Worm (Caenorhabditis elegans) whole organism, young adult: ENCODE measurements around the gene vamp-7.

Experiments
- B0261.1 ChIP-seq: sonication (generic microtip); optimal IDR thresholded peaks from 2 replicates; lab custom pipeline; 2016; ENCODE audit warnings: mild to moderate bottlenecking, missing genetic modification characterization, moderate library complexity, missing compliant biosample characterization
- D2030.7 ChIP-seq: fragments of 200-800 bp; sonication (Bioruptor generic); IDR thresholded peaks from 2 replicates; pipeline ENCODE4 v1.3.6; 2022; ENCODE audit warnings: missing genetic modification reagents, missing genetic modification characterization, missing compliant biosample characterization
- F39B2.1 ChIP-seq: fragments of 200-800 bp; sonication (Bioruptor generic); IDR thresholded peaks from 2 replicates; pipeline ENCODE4 v1.3.6; 2022; ENCODE audit warnings: missing genetic modification reagents, missing genetic modification characterization, missing compliant biosample characterization
- K11D2.4 ChIP-seq: fragments of 200-800 bp; sonication (Bioruptor generic); IDR thresholded peaks from 2 replicates; pipeline ENCODE4 v1.3.6; 2022; ENCODE audit warnings: missing genetic modification reagents, missing genetic modification characterization, missing compliant biosample characterization
- T07F8.4 ChIP-seq: sonication (generic microtip); optimal IDR thresholded peaks from 2 replicates; lab custom pipeline; 2016; ENCODE audit warnings: mild to moderate bottlenecking, missing genetic modification characterization, moderate library complexity, missing compliant biosample characterization
- Y53F4B.3 ChIP-seq: fragments of 200-800 bp; sonication (Bioruptor generic); IDR thresholded peaks from 2 replicates; pipeline ENCODE4 v1.3.6; 2022; ENCODE audit warnings: missing genetic modification reagents, missing genetic modification characterization, missing compliant biosample characterization
- Y67H2A.10 ChIP-seq: fragments of 200-800 bp; sonication (Bioruptor generic); conservative IDR thresholded peaks from 2 replicates; pipeline ENCODE4 v1.3.6; 2022; ENCODE audit warnings: missing genetic modification reagents, missing genetic modification characterization, missing compliant biosample characterization
- atf-7 ChIP-seq: sonication (generic microtip); optimal IDR thresholded peaks from 2 replicates; lab custom pipeline; 2017; ENCODE audit warnings: mild to moderate bottlenecking, missing genetic modification characterization, missing compliant biosample characterization
- attf-3 ChIP-seq: fragments of 200-800 bp; sonication (Bioruptor generic); conservative IDR thresholded peaks from 2 replicates; pipeline ENCODE4 v1.3.6; 2022; ENCODE audit warnings: missing genetic modification reagents, missing genetic modification characterization, missing compliant biosample characterization
- bed-1 ChIP-seq: fragments of 200-800 bp; sonication (Bioruptor generic); IDR thresholded peaks from 2 replicates; pipeline ENCODE4 v1.3.6; 2022; ENCODE audit warnings: missing genetic modification reagents, missing genetic modification characterization, missing compliant biosample characterization
- ccch-3 ChIP-seq: fragments of 200-800 bp; sonication (Bioruptor generic); optimal IDR thresholded peaks from 2 replicates; lab custom pipeline; 2018; ENCODE audit warnings: mild to moderate bottlenecking, missing genetic modification characterization, missing compliant biosample characterization
- ceh-40 ChIP-seq: fragments of 200-800 bp; sonication (Bioruptor generic); IDR thresholded peaks from 2 replicates; pipeline ENCODE4 v1.3.6; 2022; ENCODE audit warnings: missing genetic modification characterization, missing compliant biosample characterization
- ceh-79 ChIP-seq: sonication (generic microtip); optimal IDR thresholded peaks from 2 replicates; lab custom pipeline; 2017; ENCODE audit warnings: mild to moderate bottlenecking, missing genetic modification characterization, missing compliant biosample characterization
- die-1 ChIP-seq: sonication (generic microtip); optimal IDR thresholded peaks from 2 replicates; lab custom pipeline; 2016; ENCODE audit warnings: missing genotype, mild to moderate bottlenecking, missing genetic modification characterization, missing compliant biosample characterization
- dox-1 ChIP-seq: fragments of 200-800 bp; sonication (Bioruptor generic); IDR thresholded peaks from 2 replicates; pipeline ENCODE4 v1.3.6; 2022; ENCODE audit warnings: missing genetic modification reagents, missing genetic modification characterization, missing compliant biosample characterization
- dpff-1 ChIP-seq: sonication (generic microtip); optimal IDR thresholded peaks from 2 replicates; lab custom pipeline; 2017; ENCODE audit warnings: mild to moderate bottlenecking, missing genetic modification characterization, missing compliant biosample characterization
- gei-17 ChIP-seq: fragments of 200-800 bp; sonication (Bioruptor generic); optimal IDR thresholded peaks from 2 replicates; lab custom pipeline; 2018; ENCODE audit warnings: mild to moderate bottlenecking, missing genetic modification characterization, missing compliant biosample characterization
- him-1 ChIP-seq: sonication (generic microtip); optimal IDR thresholded peaks from 2 replicates; lab custom pipeline; 2016; ENCODE audit warnings: missing genotype, missing genetic modification reagents, missing genetic modification characterization, missing compliant biosample characterization
- hlh-12 ChIP-seq: sonication (generic microtip); optimal IDR thresholded peaks from 2 replicates; lab custom pipeline; 2016; ENCODE audit warnings: missing genetic modification characterization, missing compliant biosample characterization
- hlh-26 ChIP-seq: fragments of 200-800 bp; sonication (Bioruptor generic); conservative IDR thresholded peaks from 2 replicates; pipeline ENCODE4 v1.3.6; 2022; ENCODE audit warnings: missing genetic modification reagents, missing genetic modification characterization, missing compliant biosample characterization
- let-607 ChIP-seq, 2 experiments: fragments of 200-800 bp in 1 of 2; sonication (Bioruptor generic) in 1 of 2; sonication (generic microtip) in 1 of 2; optimal IDR thresholded peaks; 2 replicates each; lab custom pipeline; 2016 to 2018; ENCODE audit warnings: mild to moderate bottlenecking in 2 of 2, missing compliant biosample characterization in 2 of 2, missing genetic modification characterization in 2 of 2, moderate library complexity in 2 of 2, missing genotype in 1 of 2
- lin-35 ChIP-seq, 3 experiments: fragments of 150-350 bp in 2 of 3; sonication (generic microtip) in 1 of 3; optimal IDR thresholded peaks; 2 replicates each; lab custom pipeline; 2014 to 2018; ENCODE audit warnings: missing biosample characterization in 3 of 3, missing genetic modification characterization in 3 of 3, missing genetic modification reagents in 3 of 3
- lir-1 ChIP-seq: fragments of 200-800 bp; sonication (Bioruptor generic); conservative IDR thresholded peaks from 2 replicates; pipeline ENCODE4 v1.3.6; 2022; ENCODE audit warnings: missing genetic modification reagents, missing genetic modification characterization, missing compliant biosample characterization
- lsl-1 ChIP-seq: fragments of 200-800 bp; sonication (Bioruptor generic); optimal IDR thresholded peaks from 2 replicates; lab custom pipeline; 2018; ENCODE audit warnings: mild to moderate bottlenecking, missing genetic modification characterization, moderate library complexity, missing compliant biosample characterization
- madf-3 ChIP-seq: fragments of 200-800 bp; sonication (Bioruptor generic); IDR thresholded peaks from 2 replicates; pipeline ENCODE4 v1.3.6; 2022; ENCODE audit warnings: missing genetic modification reagents, missing genetic modification characterization, missing compliant biosample characterization
- madf-6 ChIP-seq: fragments of 200-800 bp; sonication (Bioruptor generic); IDR thresholded peaks from 2 replicates; pipeline ENCODE4 v1.3.6; 2022; ENCODE audit warnings: missing genetic modification reagents, missing genetic modification characterization, missing compliant biosample characterization
- madf-8 ChIP-seq: fragments of 200-800 bp; sonication (Bioruptor generic); conservative IDR thresholded peaks from 2 replicates; pipeline ENCODE4 v1.3.6; 2022; ENCODE audit warnings: missing genetic modification reagents, missing genetic modification characterization, missing compliant biosample characterization
- mcd-1 ChIP-seq: fragments of 200-800 bp; sonication (Bioruptor generic); IDR thresholded peaks from 2 replicates; pipeline ENCODE4 v1.3.6; 2022; ENCODE audit warnings: missing genetic modification reagents, missing genetic modification characterization, missing compliant biosample characterization
- mxl-1 ChIP-seq: sonication (generic microtip); optimal IDR thresholded peaks from 2 replicates; lab custom pipeline; 2016; ENCODE audit warnings: missing genetic modification characterization, missing compliant biosample characterization
- nfya-1 ChIP-seq: sonication (generic microtip); optimal IDR thresholded peaks from 2 replicates; lab custom pipeline; 2017; ENCODE audit warnings: antibody characterized with exemption, missing compliant biosample characterization, missing genetic modification characterization, borderline replicate concordance; ENCODE audit not compliant: insufficient read depth
- nhr-120 ChIP-seq: fragments of 200-800 bp; sonication (Bioruptor generic); IDR thresholded peaks from 2 replicates; pipeline ENCODE4 v1.3.6; 2022; ENCODE audit warnings: missing genetic modification characterization, missing compliant biosample characterization
- nhr-179 ChIP-seq: sonication (generic microtip); optimal IDR thresholded peaks from 2 replicates; lab custom pipeline; 2016; ENCODE audit warnings: mild to moderate bottlenecking, missing genetic modification characterization, missing compliant biosample characterization
- pbrm-1 ChIP-seq: fragments of 200-800 bp; sonication (Bioruptor generic); IDR thresholded peaks from 2 replicates; pipeline ENCODE4 v1.3.6; 2022; ENCODE audit warnings: missing genetic modification reagents, missing genetic modification characterization, missing compliant biosample characterization
- rcor-1 ChIP-seq: fragments of 200-800 bp; sonication (Bioruptor generic); IDR thresholded peaks from 2 replicates; pipeline ENCODE4 v1.3.6; 2022; ENCODE audit warnings: missing genetic modification reagents, missing genetic modification characterization, missing compliant biosample characterization
- rec-8 ChIP-seq, 2 experiments: sonication (generic microtip); optimal IDR thresholded peaks; 2 replicates each; lab custom pipeline; 2016; ENCODE audit warnings: mild to moderate bottlenecking in 2 of 2, missing genetic modification characterization in 2 of 2, missing genetic modification reagents in 2 of 2, missing genotype in 2 of 2, missing biosample characterization in 1 of 2, missing compliant biosample characterization in 1 of 2, moderate library complexity in 1 of 2
- sdz-38 ChIP-seq: sonication (generic microtip); optimal IDR thresholded peaks from 2 replicates; lab custom pipeline; 2016; ENCODE audit warnings: missing genotype, missing genetic modification characterization, missing compliant biosample characterization
- sea-2 ChIP-seq: fragments of 200-800 bp; sonication (Bioruptor generic); IDR thresholded peaks from 2 replicates; pipeline ENCODE4 v1.3.6; 2022; ENCODE audit warnings: missing genetic modification characterization, missing compliant biosample characterization
- snpc-1.1 ChIP-seq: sonication (generic microtip); optimal IDR thresholded peaks from 2 replicates; lab custom pipeline; 2017; ENCODE audit warnings: missing genetic modification characterization, mild to moderate bottlenecking, missing compliant biosample characterization, antibody characterized with exemption, moderate library complexity, missing genotype, missing genetic modification reagents; ENCODE audit not compliant: insufficient read depth
- snpc-4 ChIP-seq, 5 experiments: fragments of 150-350 bp in 1 of 5; sonication (generic microtip) in 4 of 5; optimal IDR thresholded peaks; 2 replicates each; lab custom pipeline; 2014 to 2018; ENCODE audit warnings: missing genetic modification characterization in 5 of 5, missing biosample characterization in 3 of 5, antibody characterized with exemption in 2 of 5, mild to moderate bottlenecking in 2 of 5, missing compliant biosample characterization in 2 of 5, missing genotype in 2 of 5, moderate library complexity in 2 of 5, missing genetic modification reagents in 1 of 5
- tbp1 ChIP-seq: fragments of 200-800 bp; sonication (Bioruptor generic); optimal IDR thresholded peaks from 2 replicates; lab custom pipeline; 2018; ENCODE audit warnings: mild to moderate bottlenecking, missing genetic modification characterization, missing compliant biosample characterization
- tlf-1 ChIP-seq: fragments of 200-800 bp; sonication (Bioruptor generic); optimal IDR thresholded peaks from 2 replicates; lab custom pipeline; 2018; ENCODE audit warnings: mild to moderate bottlenecking, missing genetic modification characterization, missing compliant biosample characterization
- unc-62 ChIP-seq: fragments of 150-350 bp; optimal IDR thresholded peaks from 2 replicates; lab custom pipeline; 2014; ENCODE audit warnings: missing biosample characterization, missing genetic modification reagents, missing genetic modification characterization
- zfh-2 ChIP-seq: fragments of 200-800 bp; sonication (Bioruptor generic); conservative IDR thresholded peaks from 2 replicates; pipeline ENCODE4 v1.3.6; 2022; ENCODE audit warnings: missing genetic modification reagents, missing genetic modification characterization, missing compliant biosample characterization
- ztf-22 ChIP-seq: fragments of 200-800 bp; sonication (Bioruptor generic); optimal IDR thresholded peaks from 2 replicates; lab custom pipeline; 2018; ENCODE audit warnings: mild to moderate bottlenecking, missing genetic modification characterization, moderate library complexity, missing compliant biosample characterization
- ztf-26 ChIP-seq: sonication (generic microtip); optimal IDR thresholded peaks from 2 replicates; lab custom pipeline; 2017; ENCODE audit warnings: missing genetic modification characterization, missing compliant biosample characterization

vamp-7 gene

ce11 chrIV:2601988-2602861 lies 5.6 kb upstream of the vamp-7 start (continued):
- peak; percentile 60; the same call in 1 of the 2 replicates for TF ChIP-seq madf-6 (GFP tag; lab: Robert Waterston, UW)
- no peak for TF ChIP-seq rec-8 (tag; optimal IDR thresholded peaks at IDR 0.05; lab: Kevin White, UChicago)
- TF ChIP-seq ztf-22 (GFP tag; lab: Kevin White, UChicago), result peak; percentile 92
- TF ChIP-seq tbp1 (GFP tag; lab: Kevin White, UChicago), result peak; percentile 76
- TF ChIP-seq bed-1 (GFP tag; lab: Robert Waterston, UW), result peak; percentile 96
- TF ChIP-seq rcor-1, result peak; percentile 88
- TF ChIP-seq hlh-26 (GFP tag; lab: Robert Waterston, UW), result no peak
- TF ChIP-seq mcd-1, result peak; percentile 91
- peak; percentile 63 for TF ChIP-seq attf-3
- peak; percentile 98 for TF ChIP-seq Y67H2A.10 (GFP tag; lab: Robert Waterston, UW)
- TF ChIP-seq atf-7 (tag; lab: Kevin White, UChicago), result peak; percentile 98
- no peak for TF ChIP-seq Y53F4B.3 (GFP tag; lab: Robert Waterston, UW)
- TF ChIP-seq sdz-38 (tag; lab: Kevin White, UChicago), result no peak
- peak; percentile 90 for TF ChIP-seq ceh-79 (tag; lab: Kevin White, UChicago)
- TF ChIP-seq B0261.1 (tag; lab: Kevin White, UChicago), result peak; percentile 19
- peak; percentile 22 for TF ChIP-seq lsl-1 (GFP tag; lab: Kevin White, UChicago)
- TF ChIP-seq gei-17 (GFP tag; lab: Kevin White, UChicago), result peak; percentile 88
- TF ChIP-seq snpc-1.1 (tag; lab: Kevin White, UChicago), result no peak
- TF ChIP-seq lin-35 (GFP tag; optimal IDR thresholded peaks at IDR 0.05; lab: Kevin White, UChicago), result peak in 1 of 3 experiments; percentile 87
- TF ChIP-seq ztf-26 (tag; lab: Kevin White, UChicago), result peak; percentile 97
- TF ChIP-seq nfya-1 (tag; lab: Kevin White, UChicago), result no peak
- no peak for TF ChIP-seq hlh-12 (tag; lab: Kevin White, UChicago)
- peak; percentile 96 for TF ChIP-seq pbrm-1 (GFP tag; lab: Robert Waterston, UW)
- TF ChIP-seq ccch-3 (GFP tag; lab: Kevin White, UChicago), result no peak
- TF ChIP-seq T07F8.4 (tag; lab: Kevin White, UChicago), result peak; percentile 35
- TF ChIP-seq madf-8 (GFP tag; lab: Robert Waterston, UW), result no peak
- TF ChIP-seq ceh-40 (GFP tag; lab: Robert Waterston, UW), result peak; percentile 63; the same call in 1 of the 2 replicates
- TF ChIP-seq unc-62 (GFP tag; lab: Kevin White, UChicago), result peak; percentile 62
- TF ChIP-seq die-1, result peak; percentile 70
- TF ChIP-seq nhr-120 (GFP tag; lab: Robert Waterston, UW), result peak; percentile 59; the same call in 1 of the 2 replicates
- TF ChIP-seq zfh-2, result peak; percentile 92
- TF ChIP-seq tlf-1 (GFP tag; lab: Kevin White, UChicago), result peak; percentile 97
- TF ChIP-seq him-1, result no peak
- TF ChIP-seq snpc-4 (GFP tag; optimal IDR thresholded peaks at IDR 0.05; lab: Kevin White, UChicago), result no peak
- peak; percentile 59 to 88 (median 81) for TF ChIP-seq snpc-4 (tag; optimal IDR thresholded peaks at IDR 0.05; lab: Kevin White, UChicago)
- TF ChIP-seq madf-3, result peak; percentile 93
- TF ChIP-seq dox-1, result peak; percentile 95
- peak; percentile 54 for TF ChIP-seq dpff-1 (tag; lab: Kevin White, UChicago)
- peak; percentile 97 for TF ChIP-seq sea-2 (GFP tag; lab: Robert Waterston, UW)
- TF ChIP-seq lir-1 (GFP tag; lab: Robert Waterston, UW), result peak; percentile 96
- TF ChIP-seq D2030.7, result no peak
- no peak for TF ChIP-seq nhr-179 (tag; lab: Kevin White, UChicago)
- TF ChIP-seq K11D2.4, result peak; percentile 97
- no peak for TF ChIP-seq mxl-1 (tag; lab: Kevin White, UChicago)
- TF ChIP-seq F39B2.1 (GFP tag; lab: Robert Waterston, UW), result peak; percentile 69
- peak; percentile 78 to 93 for TF ChIP-seq let-607 (tag; optimal IDR thresholded peaks at IDR 0.05; lab: Kevin White, UChicago)
